Fruit fly (Drosophila melanogaster) whole organism, embryonic: ENCODE data around the gene gcm.

Experiments used
- CG11085 ChIP-seq: fragments of 200-800 bp; sonication (Bioruptor generic); IDR thresholded peaks from 2 replicates; pipeline ENCODE4 v1.3.6; 2022; ENCODE audit warnings: missing biosample characterization, missing genetic modification characterization
- CG12942 ChIP-seq: fragments of 200-800 bp; sonication (Bioruptor generic); optimal IDR thresholded peaks from 3 replicates; lab custom pipeline; 2016; ENCODE audit warnings: missing biosample characterization, missing genetic modification characterization
- CG14050 ChIP-seq: fragments of 200-800 bp; sonication (Bioruptor generic); IDR thresholded peaks from 3 replicates; pipeline ENCODE4 v1.3.6; 2022; ENCODE audit warnings: missing biosample characterization, missing genetic modification characterization
- CG17328 ChIP-seq: fragments of 200-800 bp; sonication (Bioruptor generic); IDR thresholded peaks from 2 replicates; pipeline ENCODE4 v1.3.6; 2022; ENCODE audit warnings: missing biosample characterization, missing genetic modification characterization
- CG18011 ChIP-seq: fragments of 200-800 bp; sonication (Bioruptor generic); optimal IDR thresholded peaks from 2 replicates; lab custom pipeline; 2017; ENCODE audit warnings: missing biosample characterization, missing genetic modification characterization, mild to moderate bottlenecking, moderate library complexity, missing genotype
- CG18476 ChIP-seq: fragments of 200-800 bp; sonication (Bioruptor generic); optimal IDR thresholded peaks from 2 replicates; lab custom pipeline; 2016; ENCODE audit warnings: missing biosample characterization, mild to moderate bottlenecking, missing genetic modification characterization
- CG2712 ChIP-seq: fragments of 200-800 bp; optimal IDR thresholded peaks from 3 replicates; lab custom pipeline; 2019; ENCODE audit warnings: missing biosample characterization, mild to moderate bottlenecking, missing genetic modification characterization, moderate library complexity
- CG31224 ChIP-seq: fragments of 200-800 bp; sonication (Bioruptor generic); IDR thresholded peaks from 2 replicates; pipeline ENCODE4 v1.3.6; 2022; ENCODE audit warnings: missing biosample characterization, missing genetic modification characterization
- CG3407 ChIP-seq: fragments of 200-800 bp; sonication (Bioruptor generic); optimal IDR thresholded peaks from 2 replicates; lab custom pipeline; 2018; ENCODE audit warnings: missing biosample characterization, mild to moderate bottlenecking, missing genetic modification characterization
- CG3838 ChIP-seq: fragments of 200-800 bp; sonication (Bioruptor generic); optimal IDR thresholded peaks from 3 replicates; lab custom pipeline; 2016; ENCODE audit warnings: missing biosample characterization, missing genetic modification characterization
- CG4328 ChIP-seq: fragments of 200-800 bp; sonication (Bioruptor generic); optimal IDR thresholded peaks from 3 replicates; lab custom pipeline; 2017; ENCODE audit warnings: missing biosample characterization, missing genetic modification reagents, missing genetic modification characterization
- CG4820 ChIP-seq: fragments of 200-800 bp; sonication (Bioruptor generic); optimal IDR thresholded peaks from 3 replicates; lab custom pipeline; 2016; ENCODE audit warnings: missing biosample characterization, missing genetic modification characterization
- CG5245 ChIP-seq: fragments of 200-800 bp; sonication (Bioruptor generic); optimal IDR thresholded peaks from 3 replicates; lab custom pipeline; 2016; ENCODE audit warnings: missing biosample characterization, missing genetic modification characterization
- CG6654 ChIP-seq: fragments of 200-800 bp; sonication (Bioruptor generic); optimal IDR thresholded peaks from 2 replicates; lab custom pipeline; 2017; ENCODE audit warnings: missing biosample characterization, mild to moderate bottlenecking, missing genetic modification characterization
- CG6813 ChIP-seq: fragments of 200-800 bp; sonication (Bioruptor generic); optimal IDR thresholded peaks from 2 replicates; lab custom pipeline; 2017; ENCODE audit warnings: missing biosample characterization, missing genetic modification characterization, mild to moderate bottlenecking, moderate library complexity, missing genetic modification reagents
- CG8089 ChIP-seq: fragments of 200-800 bp; sonication (Bioruptor generic); optimal IDR thresholded peaks from 3 replicates; lab custom pipeline; 2016; ENCODE audit warnings: missing biosample characterization, missing genetic modification characterization
- CG9817 ChIP-seq: fragments of 200-800 bp; sonication (Bioruptor generic); optimal IDR thresholded peaks from 2 replicates; lab custom pipeline; 2018; ENCODE audit warnings: missing biosample characterization, mild to moderate bottlenecking, missing genetic modification characterization, moderate library complexity
- Dfd ChIP-seq, 2 experiments: fragments of >200 bp; optimal IDR thresholded peaks; 2 replicates each; lab custom pipeline; 2017; ENCODE audit warnings: missing biosample characterization in 2 of 2, missing genetic modification characterization in 2 of 2
- Ets65A ChIP-seq: fragments of 200-800 bp; sonication (Bioruptor generic); peaks from one replicate; lab custom pipeline; 2016; ENCODE audit warnings: missing biosample characterization, missing genetic modification characterization
- HLH54F ChIP-seq: fragments of 200-800 bp; sonication (Bioruptor generic); optimal IDR thresholded peaks from 3 replicates; lab custom pipeline; 2016; ENCODE audit warnings: missing biosample characterization, missing genetic modification characterization
- HLHmδ ChIP-seq: fragments of 200-800 bp; sonication (Bioruptor generic); optimal IDR thresholded peaks from 2 replicates; lab custom pipeline; 2018; ENCODE audit warnings: missing biosample characterization, mild to moderate bottlenecking, missing genetic modification characterization, moderate library complexity
- Hr78 ChIP-seq, 2 experiments: fragments of 200-800 bp in 1 of 2; fragments of >200 bp in 1 of 2; sonication (Bioruptor generic) in 1 of 2; optimal IDR thresholded peaks; 2 replicates each; lab custom pipeline; 2017 to 2019; ENCODE audit warnings: missing biosample characterization in 2 of 2, missing genetic modification characterization in 2 of 2, mild to moderate bottlenecking in 1 of 2, moderate library complexity in 1 of 2
- Jarid2 ChIP-seq: fragments of 200-800 bp; sonication (Bioruptor generic); optimal IDR thresholded peaks from 3 replicates; lab custom pipeline; 2017; ENCODE audit warnings: mild to moderate bottlenecking, missing biosample characterization, missing genetic modification reagents, missing genetic modification characterization
- Med ChIP-seq: fragments of 200-800 bp; sonication (Bioruptor generic); peaks from one replicate; lab custom pipeline; 2016; ENCODE audit warnings: missing biosample characterization, missing genetic modification characterization, mild to moderate bottlenecking, inconsistent platforms, moderate library complexity
- Sox102F ChIP-seq: fragments of 200-800 bp; sonication (Bioruptor generic); optimal IDR thresholded peaks from 2 replicates; lab custom pipeline; 2018; ENCODE audit warnings: missing biosample characterization, mild to moderate bottlenecking, missing genetic modification characterization, moderate library complexity
- Spps ChIP-seq: fragments of 200-800 bp; sonication (Bioruptor generic); optimal IDR thresholded peaks from 2 replicates; lab custom pipeline; 2018; ENCODE audit warnings: missing biosample characterization, mild to moderate bottlenecking, missing genetic modification characterization
- Taf1 ChIP-seq: fragments of 200-800 bp; sonication (Bioruptor generic); IDR thresholded peaks from 2 replicates; pipeline ENCODE4 v1.3.6; 2022; ENCODE audit warnings: missing biosample characterization, missing genetic modification characterization
- Xbp1 ChIP-seq: fragments of 200-800 bp; sonication (Bioruptor generic); optimal IDR thresholded peaks from 3 replicates; lab custom pipeline; 2016; ENCODE audit warnings: missing biosample characterization, mild to moderate bottlenecking, missing genetic modification characterization
- bcd ChIP-seq: fragments of 200-800 bp; sonication (Bioruptor generic); optimal IDR thresholded peaks from 2 replicates; lab custom pipeline; 2017; ENCODE audit warnings: missing biosample characterization, mild to moderate bottlenecking, missing genetic modification characterization
- caup ChIP-seq: fragments of 200-800 bp; sonication (Bioruptor generic); optimal IDR thresholded peaks from 3 replicates; lab custom pipeline; 2017; ENCODE audit warnings: missing biosample characterization, mild to moderate bottlenecking, missing genetic modification characterization, moderate library complexity; ENCODE audit not compliant: severe bottlenecking
- corto ChIP-seq: fragments of 200-800 bp; sonication (Bioruptor generic); optimal IDR thresholded peaks from 2 replicates; lab custom pipeline; 2016; ENCODE audit warnings: missing biosample characterization, mild to moderate bottlenecking, missing genetic modification characterization, moderate library complexity
- croc ChIP-seq: fragments of 200-800 bp; sonication (Bioruptor generic); conservative IDR thresholded peaks from 3 replicates; pipeline ENCODE4 v1.3.6; 2022; ENCODE audit warnings: missing biosample characterization, missing genetic modification characterization
- fd102C ChIP-seq: fragments of 200-800 bp; sonication (Bioruptor generic); optimal IDR thresholded peaks from 2 replicates; lab custom pipeline; 2018; ENCODE audit warnings: missing biosample characterization, mild to moderate bottlenecking, missing genetic modification characterization, moderate library complexity
- fd96Cb ChIP-seq: fragments of 200-800 bp; sonication (Bioruptor generic); optimal IDR thresholded peaks from 2 replicates; lab custom pipeline; 2018; ENCODE audit warnings: missing biosample characterization, mild to moderate bottlenecking, missing genetic modification characterization, moderate library complexity
- gem ChIP-seq: fragments of 200-800 bp; sonication (Bioruptor generic); optimal IDR thresholded peaks from 2 replicates; lab custom pipeline; 2019; ENCODE audit warnings: missing biosample characterization, mild to moderate bottlenecking, missing genetic modification characterization, moderate library complexity
- insv ChIP-seq, 2 experiments: fragments of 200-800 bp; sonication (Bioruptor generic); optimal IDR thresholded peaks; 3 replicates each; lab custom pipeline; 2016 to 2018; ENCODE audit warnings: missing biosample characterization in 2 of 2, missing genetic modification characterization in 2 of 2
- jumu ChIP-seq: fragments of 200-800 bp; sonication (Bioruptor generic); optimal IDR thresholded peaks from 3 replicates; lab custom pipeline; 2016; ENCODE audit warnings: missing biosample characterization, missing genetic modification characterization
- mam ChIP-seq: fragments of 200-800 bp; sonication (Bioruptor generic); optimal IDR thresholded peaks from 3 replicates; lab custom pipeline; 2016; ENCODE audit warnings: missing biosample characterization, missing genetic modification characterization
- nerfin-2 ChIP-seq: fragments of 200-800 bp; sonication (Bioruptor generic); IDR thresholded peaks from 2 replicates; pipeline ENCODE4 v1.3.6; 2022; ENCODE audit warnings: missing biosample characterization, missing genetic modification characterization; ENCODE audit not compliant: partially characterized antibody
- p53 ChIP-seq: fragments of 200-800 bp; sonication (Bioruptor generic); optimal IDR thresholded peaks from 2 replicates; lab custom pipeline; 2016; ENCODE audit warnings: missing biosample characterization, missing genetic modification characterization
- pho ChIP-seq: fragments of 200-800 bp; sonication (Bioruptor generic); optimal IDR thresholded peaks from 2 replicates; lab custom pipeline; 2016; ENCODE audit warnings: missing biosample characterization, missing genetic modification characterization
- row ChIP-seq: fragments of 200-800 bp; sonication (Bioruptor generic); IDR thresholded peaks from 3 replicates; pipeline ENCODE4 v1.3.6; 2022; ENCODE audit warnings: missing biosample characterization, missing genetic modification characterization
- shn ChIP-seq: fragments of 200-800 bp; sonication (Bioruptor generic); optimal IDR thresholded peaks from 3 replicates; lab custom pipeline; 2016; ENCODE audit warnings: missing biosample characterization, missing genetic modification characterization
- sisA ChIP-seq: fragments of 200-800 bp; sonication (Bioruptor generic); IDR thresholded peaks from 2 replicates; pipeline ENCODE4 v1.3.6; 2022; ENCODE audit warnings: missing biosample characterization, missing genetic modification characterization
- slou ChIP-seq: fragments of 200-800 bp; sonication (Bioruptor generic); optimal IDR thresholded peaks from 3 replicates; lab custom pipeline; 2016; ENCODE audit warnings: missing biosample characterization, missing genetic modification characterization
- sr ChIP-seq: fragments of 200-800 bp; sonication (Bioruptor generic); IDR thresholded peaks from 3 replicates; pipeline ENCODE4 v1.3.6; 2022; ENCODE audit warnings: missing biosample characterization, missing genetic modification characterization
- stwl ChIP-seq: fragments of 200-800 bp; sonication (Bioruptor generic); optimal IDR thresholded peaks from 3 replicates; lab custom pipeline; 2018; ENCODE audit warnings: missing biosample characterization, mild to moderate bottlenecking, missing genetic modification characterization, moderate library complexity
- tap ChIP-seq: fragments of 200-800 bp; optimal IDR thresholded peaks from 3 replicates; lab custom pipeline; 2019; ENCODE audit warnings: missing biosample characterization, mild to moderate bottlenecking, missing genetic modification characterization, moderate library complexity
- yki ChIP-seq: fragments of >200 bp; optimal IDR thresholded peaks from 3 replicates; lab custom pipeline; 2018
- zen ChIP-seq: fragments of 200-800 bp; sonication (Bioruptor generic); optimal IDR thresholded peaks from 3 replicates; lab custom pipeline; 2018; ENCODE audit warnings: missing biosample characterization, mild to moderate bottlenecking, missing genetic modification characterization, moderate library complexity
- zfh1 ChIP-seq: fragments of 200-800 bp; sonication (Bioruptor generic); IDR thresholded peaks from 3 replicates; pipeline ENCODE4 v1.3.6; 2022; ENCODE audit warnings: missing biosample characterization, missing genetic modification characterization

gcm gene

DNA sequence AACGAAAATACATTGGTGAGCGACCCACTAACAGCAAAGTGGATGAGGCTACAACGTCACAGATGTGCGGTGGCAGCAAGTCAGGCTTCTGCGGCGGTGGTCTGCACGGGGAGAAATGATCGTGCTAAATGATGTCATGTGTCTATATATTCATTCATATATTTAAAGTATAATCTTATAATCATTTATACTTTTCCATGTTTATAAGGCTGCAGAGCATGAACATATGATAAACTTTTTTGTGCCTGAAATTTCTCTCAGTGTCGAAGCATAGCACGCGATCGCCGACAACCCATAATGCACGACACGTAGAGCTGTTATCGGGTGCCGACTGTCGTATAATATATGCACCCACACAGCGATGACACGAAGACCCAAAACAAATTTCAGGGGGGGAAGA, 16.8 kb upstream of the gcm start (continued):
- TF ChIP-seq CG3838 (GFP tag; lab: Kevin White, UChicago): no peak
- peak; percentile 55 for TF ChIP-seq CG5245 (GFP tag; lab: Kevin White, UChicago)
- no peak for TF ChIP-seq mam
- TF ChIP-seq bcd (GFP tag; lab: Kevin White, UChicago): peak; percentile 53
- no peak for TF ChIP-seq CG18011 (GFP tag; lab: Kevin White, UChicago)
- peak; percentile 83 for TF ChIP-seq zen
- peak; percentile 75 for TF ChIP-seq fd102C (GFP tag; lab: Kevin White, UChicago)
- no peak for TF ChIP-seq stwl (tag; lab: Kevin White, UChicago)
- peak; percentile 71 for TF ChIP-seq CG4820
- no peak for TF ChIP-seq caup
- TF ChIP-seq row: peak; percentile 82
- TF ChIP-seq croc (GFP tag; lab: Robert Waterston, UW): peak; percentile 83
- no peak for TF ChIP-seq HLHmδ (GFP tag; lab: Kevin White, UChicago)
- TF ChIP-seq CG6654 (GFP tag; lab: Kevin White, UChicago): peak; percentile 6
- TF ChIP-seq CG12942: peak; percentile 3
- TF ChIP-seq sisA (GFP tag; lab: Robert Waterston, UW): peak; percentile 80
- no peak for TF ChIP-seq Taf1 (GFP tag; lab: Robert Waterston, UW)
- TF ChIP-seq p53 (GFP tag; lab: Kevin White, UChicago): no peak
- peak; percentile 87 for TF ChIP-seq CG17328
- TF ChIP-seq Sox102F: peak; percentile 65
- no peak for TF ChIP-seq slou (GFP tag; lab: Kevin White, UChicago)
- no peak for TF ChIP-seq insv (GFP tag; optimal IDR thresholded peaks at IDR 0.05; lab: Kevin White, UChicago)
- TF ChIP-seq Spps: peak; percentile 70
- no peak for TF ChIP-seq CG18476 (GFP tag; lab: Kevin White, UChicago)
- TF ChIP-seq HLH54F (GFP tag; lab: Kevin White, UChicago): no peak
- TF ChIP-seq CG9817: peak; percentile 4
- TF ChIP-seq Jarid2 (GFP tag; lab: Kevin White, UChicago): peak; percentile 14
- no peak for TF ChIP-seq pho (GFP tag; lab: Kevin White, UChicago)
- TF ChIP-seq Hr78 (GFP tag; optimal IDR thresholded peaks at IDR 0.05; lab: Kevin White, UChicago): peak in 1 of 2 experiments; percentile 15
- TF ChIP-seq sr: 0 out of 3 replicates have a peak, but pooled peaks have one; percentile 18
- TF ChIP-seq CG14050 (GFP tag; lab: Robert Waterston, UW): peak; percentile 59; the same call in 2 of the 3 replicates
- TF ChIP-seq CG11085: no peak
- no peak for TF ChIP-seq jumu (GFP tag; lab: Kevin White, UChicago)
- TF ChIP-seq gem (tag; lab: Kevin White, UChicago): peak; percentile 76
- TF ChIP-seq CG2712 (tag; lab: Kevin White, UChicago): peak; percentile 86
- TF ChIP-seq Dfd (GFP tag; optimal IDR thresholded peaks at IDR 0.05; lab: Kevin White, UChicago): no peak
- no peak for TF ChIP-seq corto (GFP tag; lab: Kevin White, UChicago)
- TF ChIP-seq nerfin-2 (GFP tag; lab: Robert Waterston, UW): no peak
- TF ChIP-seq Med (GFP tag; lab: Kevin White, UChicago): peak; percentile 67
- TF ChIP-seq tap (tag; lab: Kevin White, UChicago): peak; percentile 41
- no peak for TF ChIP-seq CG4328 (GFP tag; lab: Kevin White, UChicago)
- TF ChIP-seq Ets65A: no peak
- peak; percentile 75 for TF ChIP-seq fd96Cb (tag; lab: Kevin White, UChicago)
- TF ChIP-seq shn: no peak
- TF ChIP-seq zfh1 (GFP tag; lab: Robert Waterston, UW): peak; percentile 95
- no peak for TF ChIP-seq CG8089 (GFP tag; lab: Kevin White, UChicago)
- TF ChIP-seq CG6813 (GFP tag; lab: Kevin White, UChicago): peak; percentile 37
- peak; percentile 54 for TF ChIP-seq Xbp1
- peak; percentile 59 for TF ChIP-seq CG31224 (GFP tag; lab: Robert Waterston, UW)
- TF ChIP-seq CG3407 (GFP tag; lab: Kevin White, UChicago): peak; percentile 57
- TF ChIP-seq yki: no peak
